ENCODE assay signal across 2 worm cellular contexts in the genomic region with DNA sequence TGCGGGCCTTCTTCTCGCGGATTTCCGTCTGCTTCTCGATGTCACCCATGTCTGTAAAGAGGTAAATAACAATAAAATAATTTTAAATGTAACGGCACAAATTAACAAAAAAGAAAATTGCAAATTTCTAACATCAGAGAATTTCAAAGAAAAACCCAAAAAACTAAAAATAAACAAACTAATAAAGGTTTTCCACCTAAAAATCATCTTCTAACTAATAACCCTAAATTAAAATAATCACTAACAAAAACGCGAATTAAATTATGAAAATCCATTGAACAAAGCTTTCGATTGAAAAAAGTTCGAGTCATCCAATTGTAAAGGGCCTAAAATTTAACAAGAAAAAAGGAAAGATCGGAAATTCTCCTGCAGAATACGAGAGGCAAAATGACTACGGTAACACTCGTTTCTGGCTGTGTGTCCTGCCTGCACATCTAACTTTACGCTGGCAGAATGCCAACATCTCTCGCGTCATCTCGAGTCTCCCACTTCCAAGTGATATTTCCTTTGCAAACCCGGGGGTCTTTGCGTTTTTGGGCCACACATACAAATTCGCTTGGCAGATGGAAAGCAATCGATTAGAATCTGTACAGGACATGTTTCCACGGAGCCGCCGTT.
TF ChIP-seq lines count a peak whose summit lies in the region.

A gene (minus strand): TSS at position 51 of the 618 bp plus-strand sequence.

TF ChIP-seq in whole organism, L1 larva, 84 proteins besides CTCF, POLR2A, EP300 and RAD21 (continued from another document):
- TF ChIP-seq alr-1 (tag; optimal IDR thresholded peaks at IDR 0.05; lab: Kevin White, UChicago; ENCODE audit: borderline replicate concordance) (no peak), elt-3 (tag; optimal IDR thresholded peaks at IDR 0.05; lab: Kevin White, UChicago) (peak; percentile 95 to 99 (median 96)), nhr-90 (tag; optimal IDR thresholded peaks at IDR 0.05; lab: Kevin White, UChicago; ENCODE audit: poor library complexity) (peak; percentile 98), sptf-1 (tag; optimal IDR thresholded peaks at IDR 0.05; lab: Kevin White, UChicago) (no peak), hlh-4 (tag; optimal IDR thresholded peaks at IDR 0.05; lab: Kevin White, UChicago) (no peak), ces-1 (GFP tag; optimal IDR thresholded peaks at IDR 0.05; lab: Kevin White, UChicago) (no peak), mef-2 (tag; optimal IDR thresholded peaks at IDR 0.05; lab: Kevin White, UChicago) (peak; percentile 92), efl-1 (optimal IDR thresholded peaks at IDR 0.05; lab: Kevin White, UChicago) (peak; percentile 90 to 96), efl-1 (GFP tag; optimal IDR thresholded peaks at IDR 0.05 in 1 of 2; lab: Kevin White, UChicago) (peak; percentile 72 to 98), lin-39 (tag; optimal IDR thresholded peaks at IDR 0.05; lab: Kevin White, UChicago) (peak; percentile 96), aha-1 (tag; optimal IDR thresholded peaks at IDR 0.05; lab: Kevin White, UChicago) (peak; percentile 73), xbp-1 (tag; optimal IDR thresholded peaks at IDR 0.05; lab: Kevin White, UChicago) (peak; percentile 98), ceh-63 (GFP tag; optimal IDR thresholded peaks at IDR 0.05; lab: Kevin White, UChicago) (no peak), fkh-10 (GFP tag; optimal IDR thresholded peaks at IDR 0.05; lab: Kevin White, UChicago) (peak; percentile 97), tlp-1 (tag; optimal IDR thresholded peaks at IDR 0.05; lab: Kevin White, UChicago) (no peak), lin-13 (GFP tag; optimal IDR thresholded peaks at IDR 0.05; lab: Kevin White, UChicago) (peak; percentile 98), skn-1 (tag; optimal IDR thresholded peaks at IDR 0.05; lab: Kevin White, UChicago) (peak; percentile 99), nhr-76 (tag; optimal IDR thresholded peaks at IDR 0.05; lab: Kevin White, UChicago) (peak; percentile 70), mab-9 (GFP tag; IDR thresholded peaks at IDR 0.05; lab: Robert Waterston, UW) (peak; percentile 88), fkh-4 (tag; optimal IDR thresholded peaks at IDR 0.05; lab: Kevin White, UChicago; ENCODE audit: borderline replicate concordance) (peak; percentile 20), lir-3 (tag; optimal IDR thresholded peaks at IDR 0.05; lab: Kevin White, UChicago; ENCODE audit: poor library complexity) (peak; percentile 87), nhr-19 (GFP tag; conservative IDR thresholded peaks at IDR 0.05; lab: Robert Waterston, UW) (peak; percentile 98), ama-1 (optimal IDR thresholded peaks at IDR 0.05; lab: Kevin White, UChicago) (peak; percentile 88), lin-15B (tag; optimal IDR thresholded peaks at IDR 0.05; lab: Kevin White, UChicago) (peak; percentile 84), jun-1 (tag; optimal IDR thresholded peaks at IDR 0.05; lab: Kevin White, UChicago) (peak; percentile 97), egl-13 (tag; optimal IDR thresholded peaks at IDR 0.05; lab: Kevin White, UChicago) (peak; percentile 93), mep-1 (tag; optimal IDR thresholded peaks at IDR 0.05; lab: Kevin White, UChicago) (peak; percentile 99), elt-2 (tag; optimal IDR thresholded peaks at IDR 0.05; lab: Kevin White, UChicago) (peak; percentile 83)

TF ChIP-seq in whole organism, young adult, 124 proteins besides CTCF, POLR2A, EP300 and RAD21 (continued from another document):
- no peak for TF ChIP-seq athp-1 (tag; optimal IDR thresholded peaks at IDR 0.05; lab: Kevin White, UChicago)
- no peak for TF ChIP-seq nhr-120 (GFP tag; IDR thresholded peaks at IDR 0.05; lab: Robert Waterston, UW)
- no peak for TF ChIP-seq lag-1 (GFP tag; IDR thresholded peaks at IDR 0.05; lab: Robert Waterston, UW)
- no peak for TF ChIP-seq attf-6 (GFP tag; IDR thresholded peaks at IDR 0.05; lab: Robert Waterston, UW)
- no peak for TF ChIP-seq nhr-179 (tag; optimal IDR thresholded peaks at IDR 0.05; lab: Kevin White, UChicago)
- TF ChIP-seq aptf-3 (GFP tag; IDR thresholded peaks at IDR 0.05; lab: Robert Waterston, UW), result no peak
- peak; percentile 85 for TF ChIP-seq atf-7 (tag; optimal IDR thresholded peaks at IDR 0.05; lab: Kevin White, UChicago)
- TF ChIP-seq D2030.7 (GFP tag; IDR thresholded peaks at IDR 0.05; lab: Robert Waterston, UW), result no peak
- peak; percentile 79 for TF ChIP-seq tlf-1 (GFP tag; optimal IDR thresholded peaks at IDR 0.05; lab: Kevin White, UChicago)
- peak; percentile 73 for TF ChIP-seq ztf-26 (tag; optimal IDR thresholded peaks at IDR 0.05; lab: Kevin White, UChicago)
- no peak for TF ChIP-seq ceh-58 (GFP tag; IDR thresholded peaks at IDR 0.05; lab: Robert Waterston, UW)
- no peak for TF ChIP-seq snpc-1.3 (tag; optimal IDR thresholded peaks at IDR 0.05; lab: Kevin White, UChicago; ENCODE audit: insufficient read depth)
- TF ChIP-seq rpc-1 (optimal IDR thresholded peaks at IDR 0.05; lab: Kevin White, UChicago), result peak; percentile 27
- TF ChIP-seq rpc-1 (tag; optimal IDR thresholded peaks at IDR 0.05; lab: Kevin White, UChicago), result no peak
- TF ChIP-seq ztf-18 (tag; optimal IDR thresholded peaks at IDR 0.05; lab: Kevin White, UChicago), result peak; percentile 45
- no peak for TF ChIP-seq mel-28 (tag; optimal IDR thresholded peaks at IDR 0.05; lab: Kevin White, UChicago; ENCODE audit: borderline replicate concordance)
- no peak for TF ChIP-seq snpc-3.4 (tag; optimal IDR thresholded peaks at IDR 0.05; lab: Kevin White, UChicago)
- TF ChIP-seq die-1 (tag; optimal IDR thresholded peaks at IDR 0.05; lab: Kevin White, UChicago), result peak; percentile 5
- peak; percentile 74; the same call in 1 of the 2 replicates for TF ChIP-seq hmg-20 (GFP tag; IDR thresholded peaks at IDR 0.05; lab: Robert Waterston, UW)
- TF ChIP-seq F55B11.4 (tag; optimal IDR thresholded peaks at IDR 0.05; lab: Kevin White, UChicago; ENCODE audit: borderline replicate concordance, insufficient read depth), result no peak
- TF ChIP-seq bed-1 (GFP tag; IDR thresholded peaks at IDR 0.05; lab: Robert Waterston, UW), result no peak
- no peak for TF ChIP-seq F57A8.1 (GFP tag; optimal IDR thresholded peaks at IDR 0.05; lab: Kevin White, UChicago)
- no peak for TF ChIP-seq dpl-1 (GFP tag; optimal IDR thresholded peaks at IDR 0.05; lab: Kevin White, UChicago)
- TF ChIP-seq K11D2.4 (GFP tag; IDR thresholded peaks at IDR 0.05; lab: Robert Waterston, UW), result peak; percentile 89
- TF ChIP-seq hrde-1 (tag; optimal IDR thresholded peaks at IDR 0.05; lab: Kevin White, UChicago; ENCODE audit: borderline replicate concordance), result no peak
- peak; percentile 6 for TF ChIP-seq B0261.1 (tag; optimal IDR thresholded peaks at IDR 0.05; lab: Kevin White, UChicago)
- no peak for TF ChIP-seq Y95B8A.8 (GFP tag; IDR thresholded peaks at IDR 0.05; lab: Robert Waterston, UW)
- TF ChIP-seq ceh-40 (GFP tag; IDR thresholded peaks at IDR 0.05; lab: Robert Waterston, UW), result no peak
- no peak for TF ChIP-seq sea-2 (GFP tag; IDR thresholded peaks at IDR 0.05; lab: Robert Waterston, UW)
